Fruit fly (Drosophila melanogaster): Measurements from ENCODE around the gene Rrp1.

The Rrp1 gene

dm6 chr2L:2956992-2957391, 15.3 kb downstream of the Rrp1 start:
- TF ChIP-seq Sin3A (optimal IDR thresholded peaks at IDR 0.05) = no peak
- TF ChIP-seq h (optimal IDR thresholded peaks at IDR 0.05) = no peak
- TF ChIP-seq insv (optimal IDR thresholded peaks at IDR 0.05) = no peak
- TF ChIP-seq Myc (optimal IDR thresholded peaks at IDR 0.05) = no peak
- TF ChIP-seq ttk (optimal IDR thresholded peaks at IDR 0.05) = no peak
- no peak for TF ChIP-seq psq (optimal IDR thresholded peaks at IDR 0.05)

dm6 chr2L:2956358-2956757, 15.9 kb downstream of the Rrp1 start:
- TF ChIP-seq Sin3A (optimal IDR thresholded peaks at IDR 0.05) = no peak
- no peak for TF ChIP-seq Myc (optimal IDR thresholded peaks at IDR 0.05)
- no peak for TF ChIP-seq psq (optimal IDR thresholded peaks at IDR 0.05)
- no peak for TF ChIP-seq ttk (optimal IDR thresholded peaks at IDR 0.05)
- no peak for TF ChIP-seq insv (optimal IDR thresholded peaks at IDR 0.05)
- no peak for TF ChIP-seq h (optimal IDR thresholded peaks at IDR 0.05)

dm6 chr2L:2955659-2956058, 16.6 kb downstream of the Rrp1 start:
- TF ChIP-seq h (optimal IDR thresholded peaks at IDR 0.05) = no peak
- no peak for TF ChIP-seq Myc (optimal IDR thresholded peaks at IDR 0.05)
- TF ChIP-seq psq (optimal IDR thresholded peaks at IDR 0.05) = no peak
- no peak for TF ChIP-seq Sin3A (optimal IDR thresholded peaks at IDR 0.05)
- TF ChIP-seq insv (optimal IDR thresholded peaks at IDR 0.05) = no peak
- no peak for TF ChIP-seq ttk (optimal IDR thresholded peaks at IDR 0.05)

dm6 chr2L:2954472-2954871, 17.8 kb downstream of the Rrp1 start, which contains the start of gene Rbp9:
TSS of gene Rbp9 (plus strand) at chr2L:2954762.
- no peak for TF ChIP-seq h (optimal IDR thresholded peaks at IDR 0.05)
- no peak for TF ChIP-seq insv (optimal IDR thresholded peaks at IDR 0.05)
- TF ChIP-seq Sin3A (optimal IDR thresholded peaks at IDR 0.05) = no peak
- no peak for TF ChIP-seq psq (optimal IDR thresholded peaks at IDR 0.05)
- TF ChIP-seq ttk (optimal IDR thresholded peaks at IDR 0.05) = no peak
- TF ChIP-seq Myc (optimal IDR thresholded peaks at IDR 0.05) = no peak

dm6 chr2L:2945438-2946220, 26.7 kb downstream of the Rrp1 start:
- TF ChIP-seq psq (optimal IDR thresholded peaks at IDR 0.05) (no peak), ttk (optimal IDR thresholded peaks at IDR 0.05) (no peak), Myc (optimal IDR thresholded peaks at IDR 0.05) (no peak), h (optimal IDR thresholded peaks at IDR 0.05) (no peak), Sin3A (optimal IDR thresholded peaks at IDR 0.05) (no peak), insv (optimal IDR thresholded peaks at IDR 0.05) (no peak)

- TF ChIP-seq h (optimal IDR thresholded peaks at IDR 0.05) (no peak), psq (optimal IDR thresholded peaks at IDR 0.05) (no peak), Sin3A (optimal IDR thresholded peaks at IDR 0.05) (no peak), ttk (optimal IDR thresholded peaks at IDR 0.05) (no peak), Myc (optimal IDR thresholded peaks at IDR 0.05) (no peak), insv (optimal IDR thresholded peaks at IDR 0.05) (no peak)
These were observed 27.8 kb downstream of the Rrp1 start for dm6 chr2L:2944509-2944908.

- TF ChIP-seq ttk (optimal IDR thresholded peaks at IDR 0.05) (no peak), insv (optimal IDR thresholded peaks at IDR 0.05) (no peak), Myc (optimal IDR thresholded peaks at IDR 0.05) (no peak), h (optimal IDR thresholded peaks at IDR 0.05) (no peak), Sin3A (optimal IDR thresholded peaks at IDR 0.05) (no peak), psq (optimal IDR thresholded peaks at IDR 0.05) (no peak)
These were observed 29.7 kb downstream of the Rrp1 start for dm6 chr2L:2942639-2943038.

dm6 chr2L:2941353-2941752, 31.0 kb downstream of the Rrp1 start:
- TF ChIP-seq Myc (optimal IDR thresholded peaks at IDR 0.05) (no peak), Sin3A (optimal IDR thresholded peaks at IDR 0.05) (no peak), insv (optimal IDR thresholded peaks at IDR 0.05) (no peak), h (optimal IDR thresholded peaks at IDR 0.05) (no peak), ttk (optimal IDR thresholded peaks at IDR 0.05) (no peak), psq (optimal IDR thresholded peaks at IDR 0.05) (no peak)

- TF ChIP-seq h (optimal IDR thresholded peaks at IDR 0.05) (no peak), insv (optimal IDR thresholded peaks at IDR 0.05) (no peak), ttk (optimal IDR thresholded peaks at IDR 0.05) (no peak), Sin3A (optimal IDR thresholded peaks at IDR 0.05) (no peak), Myc (optimal IDR thresholded peaks at IDR 0.05) (no peak), psq (optimal IDR thresholded peaks at IDR 0.05) (no peak)
These were observed 32.6 kb downstream of the Rrp1 start for dm6 chr2L:2939698-2940097.

- TF ChIP-seq Myc (optimal IDR thresholded peaks at IDR 0.05) (no peak), Sin3A (optimal IDR thresholded peaks at IDR 0.05) (no peak), insv (optimal IDR thresholded peaks at IDR 0.05) (no peak), ttk (optimal IDR thresholded peaks at IDR 0.05) (no peak), psq (optimal IDR thresholded peaks at IDR 0.05) (no peak), h (optimal IDR thresholded peaks at IDR 0.05) (no peak)
These were observed 36.6 kb downstream of the Rrp1 start for dm6 chr2L:2935704-2936103.

- TF ChIP-seq insv (optimal IDR thresholded peaks at IDR 0.05) (no peak), ttk (optimal IDR thresholded peaks at IDR 0.05) (no peak), Myc (optimal IDR thresholded peaks at IDR 0.05) (no peak), psq (optimal IDR thresholded peaks at IDR 0.05) (no peak), h (optimal IDR thresholded peaks at IDR 0.05) (no peak), Sin3A (optimal IDR thresholded peaks at IDR 0.05) (no peak)
These were observed 40.7 kb downstream of the Rrp1 start for dm6 chr2L:2931555-2932131.

dm6 chr2L:2930646-2931045, 41.7 kb downstream of the Rrp1 start:
- no peak for TF ChIP-seq Myc (optimal IDR thresholded peaks at IDR 0.05)
- TF ChIP-seq h (optimal IDR thresholded peaks at IDR 0.05) = no peak
- no peak for TF ChIP-seq psq (optimal IDR thresholded peaks at IDR 0.05)
- TF ChIP-seq insv (optimal IDR thresholded peaks at IDR 0.05) = no peak
- no peak for TF ChIP-seq ttk (optimal IDR thresholded peaks at IDR 0.05)
- no peak for TF ChIP-seq Sin3A (optimal IDR thresholded peaks at IDR 0.05)
